Worm (Caenorhabditis elegans): Measurements from ENCODE around the gene lgc-18.

DNA sequence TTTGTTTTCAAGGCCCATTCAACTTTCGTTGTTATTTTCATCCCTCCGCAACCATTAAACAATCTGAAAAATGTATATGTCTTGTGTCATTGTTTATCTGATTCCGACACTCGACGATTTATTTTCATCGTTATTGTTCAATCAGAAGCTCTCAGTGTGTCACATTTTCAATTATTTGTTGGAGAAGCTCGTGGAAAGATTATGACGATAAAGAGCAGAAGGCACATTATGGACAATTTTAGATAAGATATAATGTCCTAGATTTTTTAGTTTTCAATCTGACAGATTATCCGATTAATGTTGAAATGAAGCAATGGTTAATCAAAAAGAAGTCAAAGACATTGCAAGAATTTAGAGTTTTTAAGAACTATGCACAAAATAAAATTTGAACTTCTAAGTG is 39.5 kb downstream of the lgc-18 start:
- TF ChIP-seq ceh-36 (tag; optimal IDR thresholded peaks at IDR 0.05) (no peak), tra-4 (tag; optimal IDR thresholded peaks at IDR 0.05) (no peak), hmbx-1 (tag; optimal IDR thresholded peaks at IDR 0.05) (no peak), sea-1 (GFP tag; conservative IDR thresholded peaks at IDR 0.05) (no peak), tbx-11 (GFP tag; IDR thresholded peaks at IDR 0.05) (no peak), ets-7 (tag; optimal IDR thresholded peaks at IDR 0.05) (no peak), ama-1 (optimal IDR thresholded peaks at IDR 0.05) (no peak)
